Worm (Caenorhabditis elegans): Measurements from ENCODE around the gene acbp-7.

- no peak for TF ChIP-seq tbx-11 (GFP tag; IDR thresholded peaks at IDR 0.05)
- TF ChIP-seq hnd-1 (tag; optimal IDR thresholded peaks at IDR 0.05): no peak
- no peak for TF ChIP-seq ama-1 (optimal IDR thresholded peaks at IDR 0.05)
- no peak for TF ChIP-seq aly-1 (tag; optimal IDR thresholded peaks at IDR 0.05)
- TF ChIP-seq ceh-13 (GFP tag; optimal IDR thresholded peaks at IDR 0.05): no peak
- TF ChIP-seq ceh-36 (tag; optimal IDR thresholded peaks at IDR 0.05): no peak
- TF ChIP-seq hmbx-1 (tag; optimal IDR thresholded peaks at IDR 0.05): no peak
- TF ChIP-seq ets-7 (tag; optimal IDR thresholded peaks at IDR 0.05): no peak
These were observed 7.3 kb upstream of the acbp-7 start, which contains the start of gene nspd-9 for ce11 chrIII:4830207-4830606.

All from whole organism, early embryonic.